Fruit fly (Drosophila melanogaster): Measurements from ENCODE around the gene CG46525.
A peak's percentile ranks its signal among the peaks of the same experiment; 100 is the strongest.

The CG46525 gene

dm6 chr3L:17475979-17476393, 966 bp downstream of the CG46525 start, which contains the start of gene CG34250 (continued):
- TF ChIP-seq maf-S (GFP tag; optimal IDR thresholded peaks at IDR 0.05) = peak; percentile 5
- peak; percentile 46 for TF ChIP-seq CG12942 (GFP tag; optimal IDR thresholded peaks at IDR 0.05)
- TF ChIP-seq CG30020 (tag; optimal IDR thresholded peaks at IDR 0.05) = peak; percentile 53
- TF ChIP-seq CG2129 (GFP tag; IDR thresholded peaks at IDR 0.05; ENCODE audit: partially characterized antibody) = peak; percentile 28; the same call in 1 of the 2 replicates
- TF ChIP-seq onecut (GFP tag; IDR thresholded peaks at IDR 0.05) = peak; percentile 74
- TF ChIP-seq Abd-B (GFP tag; optimal IDR thresholded peaks at IDR 0.05) = peak; percentile 46
- no peak for TF ChIP-seq wor (GFP tag; IDR thresholded peaks at IDR 0.05)
- TF ChIP-seq ind (GFP tag; optimal IDR thresholded peaks at IDR 0.05) = peak; percentile 44
- TF ChIP-seq Stat92E (GFP tag; optimal IDR thresholded peaks at IDR 0.05) = peak in 1 of 3 experiments; percentile 72
- no peak for TF ChIP-seq mirr (GFP tag; optimal IDR thresholded peaks at IDR 0.05)
- peak; percentile 14 for TF ChIP-seq pum (GFP tag; optimal IDR thresholded peaks at IDR 0.05)
- TF ChIP-seq C15 (GFP tag; IDR thresholded peaks at IDR 0.05) = no peak
- peak in 1 of 2 experiments; percentile 50 for TF ChIP-seq insv (GFP tag; optimal IDR thresholded peaks at IDR 0.05)
- TF ChIP-seq salm (tag; optimal IDR thresholded peaks at IDR 0.05) = no peak
- TF ChIP-seq Side (GFP tag; optimal IDR thresholded peaks at IDR 0.05) = no peak
- peak; percentile 37 for TF ChIP-seq gcm2 (GFP tag; optimal IDR thresholded peaks at IDR 0.05)
- no peak for TF ChIP-seq bab2 (GFP tag; optimal IDR thresholded peaks at IDR 0.05)
- TF ChIP-seq CG18476 (GFP tag; optimal IDR thresholded peaks at IDR 0.05) = peak; percentile 39
- TF ChIP-seq kni (GFP tag; optimal IDR thresholded peaks at IDR 0.05) = no peak
- TF ChIP-seq CG18619 (GFP tag; optimal IDR thresholded peaks at IDR 0.05) = peak; percentile 46
- peak; percentile 57 for TF ChIP-seq sd (tag; optimal IDR thresholded peaks at IDR 0.05)
- peak; percentile 59 for TF ChIP-seq Ets97D (GFP tag; optimal IDR thresholded peaks at IDR 0.05)
- peak; percentile 36 for TF ChIP-seq CG13424 (tag; optimal IDR thresholded peaks at IDR 0.05)
- peak; percentile 61; the same call in 1 of the 2 replicates for TF ChIP-seq Rfx (GFP tag; IDR thresholded peaks at IDR 0.05)
- TF ChIP-seq CG10654 (GFP tag; optimal IDR thresholded peaks at IDR 0.05) = peak; percentile 11
- TF ChIP-seq sens (GFP tag) = peak; percentile 78
- TF ChIP-seq CG34224 (GFP tag; IDR thresholded peaks at IDR 0.05; ENCODE audit: partially characterized antibody) = peak; percentile 71
- TF ChIP-seq Meics (GFP tag; optimal IDR thresholded peaks at IDR 0.05) = peak; percentile 35
- TF ChIP-seq CG2199 (GFP tag; IDR thresholded peaks at IDR 0.05) = no peak
- TF ChIP-seq bbx (GFP tag; IDR thresholded peaks at IDR 0.05; ENCODE audit: partially characterized antibody) = peak; percentile 68
- TF ChIP-seq Vsx1 (GFP tag; optimal IDR thresholded peaks at IDR 0.05) = peak; percentile 17
- TF ChIP-seq CG11085 (GFP tag; IDR thresholded peaks at IDR 0.05) = no peak
- TF ChIP-seq vnd (GFP tag; IDR thresholded peaks at IDR 0.05; ENCODE audit: partially characterized antibody) = peak; percentile 70
- peak; percentile 42 for TF ChIP-seq CG8924 (tag; optimal IDR thresholded peaks at IDR 0.05)
- TF ChIP-seq CG11560 (tag; IDR thresholded peaks at IDR 0.05) = peak; percentile 55; the same call in 1 of the 3 replicates
- peak; percentile 38 for TF ChIP-seq CG12104 (GFP tag; optimal IDR thresholded peaks at IDR 0.05)
- TF ChIP-seq PHDP (tag; optimal IDR thresholded peaks at IDR 0.05) = peak; percentile 26
- peak; percentile 31 for TF ChIP-seq HLH54F (GFP tag; optimal IDR thresholded peaks at IDR 0.05)
- TF ChIP-seq nau (GFP tag; optimal IDR thresholded peaks at IDR 0.05) = peak; percentile 28
- no peak for TF ChIP-seq eyg (GFP tag; optimal IDR thresholded peaks at IDR 0.05)
- TF ChIP-seq unc-4 (GFP tag; IDR thresholded peaks at IDR 0.05; ENCODE audit: partially characterized antibody) = peak; percentile 85
- TF ChIP-seq CG17829 (tag; optimal IDR thresholded peaks at IDR 0.05) = peak; percentile 62
- peak; percentile 59 for TF ChIP-seq HmgZ (tag; optimal IDR thresholded peaks at IDR 0.05)
- peak in 1 of 2 experiments; percentile 14 for TF ChIP-seq bsh (GFP tag; optimal IDR thresholded peaks at IDR 0.05)
- peak; percentile 39 for TF ChIP-seq CG10209 (GFP tag; optimal IDR thresholded peaks at IDR 0.05)
- peak; percentile 25 for TF ChIP-seq CG1603 (tag; optimal IDR thresholded peaks at IDR 0.05)
- peak; percentile 15 for TF ChIP-seq Hr3 (GFP tag; optimal IDR thresholded peaks at IDR 0.05)
- peak; percentile 89 for TF ChIP-seq MESR4 (GFP tag; optimal IDR thresholded peaks at IDR 0.05)
- TF ChIP-seq pita (GFP tag; optimal IDR thresholded peaks at IDR 0.05) = peak; percentile 71
- peak; percentile 64 for TF ChIP-seq lilli (GFP tag; optimal IDR thresholded peaks at IDR 0.05)
